Fruit fly (Drosophila melanogaster) whole organism, prepupa: Measurements from ENCODE around the gene Srx.

Source experiments
- CG10669 ChIP-seq: fragments of 200-800 bp; sonication (Bioruptor generic); optimal IDR thresholded peaks from 3 replicates; lab custom pipeline; 2018; ENCODE audit warnings: missing biosample characterization, mild to moderate bottlenecking, missing genetic modification characterization, moderate library complexity
- CG11294 ChIP-seq: fragments of 200-800 bp; sonication (Bioruptor generic); IDR thresholded peaks from 2 replicates; pipeline ENCODE4 v1.3.6; 2022; ENCODE audit warnings: missing biosample characterization, missing genetic modification characterization
- CG15336 ChIP-seq: fragments of 200-800 bp; sonication (Bioruptor generic); IDR thresholded peaks from 2 replicates; pipeline ENCODE4 v1.3.6; 2022; ENCODE audit warnings: missing biosample characterization, missing genetic modification characterization
- CG1621 ChIP-seq: fragments of 200-800 bp; sonication (Bioruptor generic); optimal IDR thresholded peaks from 3 replicates; lab custom pipeline; 2018; ENCODE audit warnings: missing biosample characterization, mild to moderate bottlenecking, missing genetic modification characterization
- CG16779 ChIP-seq: fragments of 200-800 bp; sonication (Bioruptor generic); optimal IDR thresholded peaks from 3 replicates; lab custom pipeline; 2017; ENCODE audit warnings: missing biosample characterization, mild to moderate bottlenecking, missing genetic modification characterization
- CG3032 ChIP-seq: fragments of 200-800 bp; optimal IDR thresholded peaks from 2 replicates; lab custom pipeline; 2019; ENCODE audit warnings: missing biosample characterization, mild to moderate bottlenecking, missing genetic modification characterization, moderate library complexity
- CG31627 ChIP-seq: fragments of 200-800 bp; sonication (Bioruptor generic); optimal IDR thresholded peaks from 3 replicates; lab custom pipeline; 2016; ENCODE audit warnings: missing biosample characterization, missing genetic modification characterization
- CG32006 ChIP-seq: fragments of 200-800 bp; sonication (Bioruptor generic); optimal IDR thresholded peaks from 3 replicates; lab custom pipeline; 2017; ENCODE audit warnings: missing biosample characterization, mild to moderate bottlenecking, missing genetic modification characterization
- CG3919 ChIP-seq: fragments of 200-800 bp; sonication (Bioruptor generic); optimal IDR thresholded peaks from 3 replicates; lab custom pipeline; 2016; ENCODE audit warnings: missing biosample characterization, missing genetic modification characterization
- CG4318 ChIP-seq: fragments of 200-800 bp; sonication (Bioruptor generic); optimal IDR thresholded peaks from 3 replicates; lab custom pipeline; 2017; ENCODE audit warnings: missing biosample characterization, mild to moderate bottlenecking, missing genetic modification characterization
- CG6163 ChIP-seq: fragments of 200-800 bp; sonication (Bioruptor generic); IDR thresholded peaks from 3 replicates; pipeline ENCODE4 v1.3.6; 2022; ENCODE audit warnings: missing biosample characterization, missing genetic modification characterization
- CG6276 ChIP-seq: fragments of 200-800 bp; sonication (Bioruptor generic); optimal IDR thresholded peaks from 2 replicates; lab custom pipeline; 2017; ENCODE audit warnings: missing biosample characterization, mild to moderate bottlenecking, missing genetic modification characterization
- CG6854 ChIP-seq: fragments of 200-800 bp; sonication (Bioruptor generic); optimal IDR thresholded peaks from 2 replicates; lab custom pipeline; 2017; ENCODE audit warnings: missing biosample characterization, mild to moderate bottlenecking, missing genetic modification characterization
- CG7368 ChIP-seq: fragments of 200-800 bp; sonication (Bioruptor generic); optimal IDR thresholded peaks from 3 replicates; lab custom pipeline; 2016; ENCODE audit warnings: missing biosample characterization, missing genetic modification characterization
- CG8319 ChIP-seq: fragments of 200-800 bp; sonication (Bioruptor generic); optimal IDR thresholded peaks from 3 replicates; lab custom pipeline; 2016; ENCODE audit warnings: missing biosample characterization, missing genetic modification characterization
- Eip75B ChIP-seq: fragments of 200-800 bp; sonication (Bioruptor generic); optimal IDR thresholded peaks from 3 replicates; lab custom pipeline; 2016; ENCODE audit warnings: missing biosample characterization, missing genetic modification characterization
- Eip78C ChIP-seq: fragments of 200-800 bp; sonication (Bioruptor generic); peaks from one replicate; lab custom pipeline; 2016; ENCODE audit warnings: missing biosample characterization, missing genetic modification characterization
- Eip93F ChIP-seq: fragments of 200-800 bp; sonication (Bioruptor generic); optimal IDR thresholded peaks from 2 replicates; lab custom pipeline; 2016; ENCODE audit warnings: missing biosample characterization, mild to moderate bottlenecking, missing genetic modification characterization
- Ets96B ChIP-seq: fragments of 200-800 bp; optimal IDR thresholded peaks from 2 replicates; lab custom pipeline; 2019; ENCODE audit warnings: missing biosample characterization, mild to moderate bottlenecking, missing genetic modification characterization, moderate library complexity
- Gug ChIP-seq: fragments of 200-800 bp; sonication (Bioruptor generic); IDR thresholded peaks from 2 replicates; pipeline ENCODE4 v1.3.6; 2022; ENCODE audit warnings: missing biosample characterization, missing genetic modification characterization
- Hr38 ChIP-seq: sonication (Bioruptor generic); optimal IDR thresholded peaks from 2 replicates; lab custom pipeline; 2016; ENCODE audit warnings: missing biosample characterization, missing genetic modification characterization
- Hr39 ChIP-seq: fragments of 200-800 bp; sonication (Bioruptor generic); optimal IDR thresholded peaks from 2 replicates; lab custom pipeline; 2016; ENCODE audit warnings: missing biosample characterization, missing genetic modification characterization
- Met ChIP-seq: fragments of 200-800 bp; sonication (Bioruptor generic); optimal IDR thresholded peaks from 3 replicates; lab custom pipeline; 2016; ENCODE audit warnings: missing biosample characterization, missing genetic modification characterization
- Sox15 ChIP-seq: fragments of 200-800 bp; sonication (Bioruptor generic); optimal IDR thresholded peaks from 3 replicates; lab custom pipeline; 2016; ENCODE audit warnings: missing biosample characterization, missing genetic modification characterization
- acj6 ChIP-seq: fragments of 200-800 bp; sonication (Bioruptor generic); optimal IDR thresholded peaks from 3 replicates; lab custom pipeline; 2016; ENCODE audit warnings: missing biosample characterization, missing genetic modification characterization
- cyc ChIP-seq: fragments of 200-800 bp; sonication (Bioruptor generic); optimal IDR thresholded peaks from 3 replicates; lab custom pipeline; 2016; ENCODE audit warnings: missing biosample characterization, missing genetic modification characterization
- dac ChIP-seq: fragments of 200-800 bp; sonication (Bioruptor generic); optimal IDR thresholded peaks from 2 replicates; lab custom pipeline; 2017; ENCODE audit warnings: missing biosample characterization, mild to moderate bottlenecking, missing genetic modification characterization
- eg ChIP-seq: fragments of 200-800 bp; sonication (Bioruptor generic); IDR thresholded peaks from 3 replicates; pipeline ENCODE4 v1.3.6; 2022; ENCODE audit warnings: missing biosample characterization, missing genetic modification characterization
- esn ChIP-seq: fragments of 200-800 bp; sonication (Bioruptor generic); optimal IDR thresholded peaks from 2 replicates; lab custom pipeline; 2016; ENCODE audit warnings: missing biosample characterization, mild to moderate bottlenecking, missing genetic modification characterization, moderate library complexity
- fd59A ChIP-seq: fragments of 200-800 bp; sonication (Bioruptor generic); optimal IDR thresholded peaks from 2 replicates; lab custom pipeline; 2017; ENCODE audit warnings: missing biosample characterization, mild to moderate bottlenecking, missing genetic modification characterization, missing genetic modification reagents
- fd85E ChIP-seq: fragments of 200-800 bp; sonication (Bioruptor generic); optimal IDR thresholded peaks from 3 replicates; lab custom pipeline; 2016; ENCODE audit warnings: missing biosample characterization, missing genetic modification characterization
- fkh ChIP-seq: fragments of 200-800 bp; sonication (Bioruptor generic); optimal IDR thresholded peaks from 3 replicates; lab custom pipeline; 2017; ENCODE audit warnings: missing biosample characterization, mild to moderate bottlenecking, missing genetic modification characterization, moderate library complexity
- lz ChIP-seq: fragments of 200-800 bp; sonication (Bioruptor generic); optimal IDR thresholded peaks from 3 replicates; lab custom pipeline; 2016; ENCODE audit warnings: missing biosample characterization, missing genetic modification characterization
- spab ChIP-seq: fragments of 200-800 bp; sonication (Bioruptor generic); optimal IDR thresholded peaks from 2 replicates; lab custom pipeline; 2017; ENCODE audit warnings: missing biosample characterization, mild to moderate bottlenecking, missing genetic modification characterization, missing genetic modification reagents
- ss ChIP-seq, 2 experiments: fragments of 200-800 bp; sonication (Bioruptor generic); optimal IDR thresholded peaks; 2 replicates in 1 of 2; 3 replicates in 1 of 2; lab custom pipeline; 2017 to 2018; ENCODE audit warnings: mild to moderate bottlenecking in 2 of 2, missing biosample characterization in 2 of 2, missing genetic modification characterization in 2 of 2, moderate library complexity in 1 of 2
- svp ChIP-seq: fragments of 200-800 bp; sonication (Bioruptor generic); peaks from one replicate; lab custom pipeline; 2016; ENCODE audit warnings: missing biosample characterization, missing genetic modification characterization

Gene Srx

dm6 chrX:17844623-17845022 is 12.2 kb upstream of the Srx start, which contains the start of the genes CG8142 and Ucp4A (continued):
- TF ChIP-seq CG31627 (GFP tag; lab: Kevin White, UChicago) (peak; percentile 82), CG7368 (GFP tag; lab: Kevin White, UChicago) (peak; percentile 86), cyc (GFP tag; lab: Kevin White, UChicago) (peak; percentile 89), eg (peak; percentile 97), svp (GFP tag; lab: Kevin White, UChicago) (peak; percentile 96), CG15336 (GFP tag; lab: Robert Waterston, UW) (peak; percentile 96), CG11294 (GFP tag; lab: Robert Waterston, UW) (peak; percentile 91), spab (GFP tag; lab: Kevin White, UChicago) (peak; percentile 80)

dm6 chrX:17845820-17846379 is 10.9 kb upstream of the Srx start:
- TF ChIP-seq fkh (peak; percentile 56), ss (GFP tag; optimal IDR thresholded peaks at IDR 0.05; lab: Kevin White, UChicago) (no peak)

- no peak for TF ChIP-seq fd59A (GFP tag; lab: Kevin White, UChicago)
- TF ChIP-seq fkh: peak; percentile 100
- 0 out of 3 replicates have a peak, but pooled peaks have one; percentile 16 for TF ChIP-seq CG6163
- no peak for TF ChIP-seq CG11294 (GFP tag; lab: Robert Waterston, UW)
- no peak for TF ChIP-seq CG3919
- no peak for TF ChIP-seq lz
- TF ChIP-seq Gug (GFP tag; lab: Robert Waterston, UW): no peak
- TF ChIP-seq CG4318 (GFP tag; lab: Kevin White, UChicago): no peak
- TF ChIP-seq CG6276 (GFP tag; lab: Kevin White, UChicago): no peak
- TF ChIP-seq Eip78C (GFP tag; lab: Kevin White, UChicago): peak; percentile 69
- no peak for TF ChIP-seq CG8319 (GFP tag; lab: Kevin White, UChicago)
- TF ChIP-seq Hr38 (GFP tag; lab: Kevin White, UChicago): no peak
- TF ChIP-seq dac (GFP tag; lab: Kevin White, UChicago): no peak
- no peak for TF ChIP-seq CG1621 (tag; lab: Kevin White, UChicago)
- TF ChIP-seq spab (GFP tag; lab: Kevin White, UChicago): no peak
- TF ChIP-seq cyc (GFP tag; lab: Kevin White, UChicago): no peak
- no peak for TF ChIP-seq Sox15 (GFP tag; lab: Kevin White, UChicago)
- TF ChIP-seq Met (GFP tag; lab: Kevin White, UChicago): no peak
- TF ChIP-seq svp (GFP tag; lab: Kevin White, UChicago): no peak
- no peak for TF ChIP-seq CG7368 (GFP tag; lab: Kevin White, UChicago)
- TF ChIP-seq acj6 (GFP tag; lab: Kevin White, UChicago): no peak
- TF ChIP-seq Eip93F: no peak
- TF ChIP-seq CG10669 (GFP tag; lab: Kevin White, UChicago): no peak
- no peak for TF ChIP-seq Eip75B (GFP tag; lab: Kevin White, UChicago)
- no peak for TF ChIP-seq CG32006 (GFP tag; lab: Kevin White, UChicago)
- peak; percentile 38 for TF ChIP-seq esn (GFP tag; lab: Kevin White, UChicago)
- TF ChIP-seq CG31627 (GFP tag; lab: Kevin White, UChicago): no peak
These were observed 6.6 kb upstream of the Srx start, which contains the start of the genes CG15814 and Spt7 for dm6 chrX:17850179-17850578. Gene CG15814, minus strand, starts transcription at chrX:17850342. Gene Spt7, plus strand, starts transcription at chrX:17850460.

- TF ChIP-seq acj6 (GFP tag; lab: Kevin White, UChicago): no peak
- TF ChIP-seq fkh: peak; percentile 89
- TF ChIP-seq dac (GFP tag; lab: Kevin White, UChicago): no peak
These were observed 4.3 kb upstream of the Srx start, which contains the start of gene CG32554 for dm6 chrX:17852457-17852856. Gene CG32554, minus strand, starts transcription at chrX:17852685.

- TF ChIP-seq CG3032 (no peak), Ets96B (no peak), fkh (no peak), Hr39 (GFP tag; lab: Kevin White, UChicago) (no peak), CG16779 (tag; lab: Kevin White, UChicago) (no peak), CG6854 (GFP tag; lab: Kevin White, UChicago) (no peak), fd85E (GFP tag; lab: Kevin White, UChicago) (no peak)
These were observed 745 bp upstream of the Srx start, which contains the start of gene Mco4 for dm6 chrX:17856029-17856428. Gene Mco4, minus strand, starts transcription at chrX:17856129.
